Fruit fly (Drosophila melanogaster) ovary, adult (tissue): ENCODE results near the gene CG12684.

Experiments used
- CG17801 ChIP-seq: fragments of 200-800 bp; optimal IDR thresholded peaks from 2 replicates; lab custom pipeline; 2019; ENCODE audit warnings: missing biosample characterization, mild to moderate bottlenecking, missing genetic modification characterization, moderate library complexity; ENCODE audit not compliant: partially characterized antibody

CG12684 gene

DNA sequence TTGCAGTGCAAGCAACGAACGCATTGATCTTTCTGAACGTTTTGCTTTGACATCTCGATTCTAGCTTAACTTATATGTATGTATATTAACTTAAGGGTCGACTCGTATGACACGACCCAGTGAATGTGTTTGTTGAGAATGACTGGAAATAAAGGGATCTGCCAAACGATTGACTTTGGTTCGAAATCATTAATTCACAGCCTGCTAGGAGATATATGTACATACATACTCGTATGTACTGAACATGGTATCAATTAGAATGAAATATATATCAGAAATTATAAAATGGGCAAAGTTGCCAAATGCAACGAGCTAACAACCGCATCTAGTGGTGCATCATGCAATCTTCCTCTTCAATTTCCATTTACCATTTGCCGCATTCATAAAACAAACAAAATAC lies at the start of gene CG12684:
TSS of gene CG12684 (minus strand) at position 101 of the 400 bp plus-strand sequence.
- no peak for TF ChIP-seq CG17801 (GFP tag; lab: Kevin White, UChicago)

DNA sequence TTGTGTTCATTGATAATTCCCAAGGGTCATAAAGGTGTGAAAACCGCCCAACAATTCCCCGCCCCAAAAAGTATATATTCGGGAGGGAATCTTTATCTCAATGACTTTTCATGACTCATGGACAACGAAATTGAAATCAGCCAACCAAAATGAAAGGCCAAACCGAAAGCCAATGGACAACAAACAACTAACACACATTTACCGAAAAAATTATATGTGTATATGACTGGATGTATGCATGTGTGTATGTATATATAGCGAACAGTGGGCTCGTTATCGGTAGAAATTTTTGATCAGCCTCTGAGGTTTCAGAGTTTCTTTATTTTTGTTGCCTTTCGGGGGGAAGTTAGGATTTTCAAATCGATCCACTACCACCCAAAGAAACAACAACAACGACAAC lies 47.1 kb upstream of the CG12684 start:
- no peak for TF ChIP-seq CG17801 (GFP tag; lab: Kevin White, UChicago)

DNA sequence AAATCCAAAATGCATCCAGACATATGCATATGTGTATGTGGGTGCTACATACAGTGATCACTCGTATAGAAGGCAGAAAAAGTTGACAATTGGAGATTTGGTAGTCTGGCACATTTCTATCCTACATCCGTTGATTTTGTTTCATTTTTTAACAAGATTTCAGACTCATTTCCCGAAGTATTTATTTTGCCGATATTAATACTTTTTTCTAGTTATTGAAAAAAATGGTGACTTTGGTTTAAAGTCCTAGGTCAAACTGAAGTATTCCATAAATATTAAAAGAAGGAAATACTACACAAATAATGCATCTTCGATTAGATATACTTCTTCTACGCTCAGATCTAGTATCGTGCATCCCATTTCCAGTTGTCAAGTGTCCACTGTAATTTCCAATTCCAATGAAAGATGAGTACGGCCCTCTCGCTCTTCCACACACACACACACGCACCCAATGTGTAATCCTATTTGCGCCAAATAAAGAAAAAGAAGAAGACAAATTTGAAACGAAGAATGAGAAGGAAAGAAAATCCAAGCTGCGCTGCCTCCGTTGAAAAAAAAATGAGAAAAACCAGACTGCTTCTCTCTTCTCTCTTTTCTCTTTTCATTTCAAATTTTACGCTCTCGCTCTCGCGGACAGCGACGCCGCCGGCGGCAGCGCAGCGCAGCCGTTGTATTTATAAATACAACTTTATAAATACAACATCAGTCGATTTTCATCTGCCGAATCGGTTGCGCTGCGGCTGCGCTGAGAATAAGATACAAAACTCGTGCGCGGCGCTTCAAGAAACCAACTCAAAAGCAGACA lies 45.3 kb upstream of the CG12684 start, which contains the start of gene peb:
TSS of gene peb (plus strand) at position 700 of the 805 bp plus-strand sequence.
- TF ChIP-seq CG17801 (GFP tag; lab: Kevin White, UChicago) = no peak

DNA sequence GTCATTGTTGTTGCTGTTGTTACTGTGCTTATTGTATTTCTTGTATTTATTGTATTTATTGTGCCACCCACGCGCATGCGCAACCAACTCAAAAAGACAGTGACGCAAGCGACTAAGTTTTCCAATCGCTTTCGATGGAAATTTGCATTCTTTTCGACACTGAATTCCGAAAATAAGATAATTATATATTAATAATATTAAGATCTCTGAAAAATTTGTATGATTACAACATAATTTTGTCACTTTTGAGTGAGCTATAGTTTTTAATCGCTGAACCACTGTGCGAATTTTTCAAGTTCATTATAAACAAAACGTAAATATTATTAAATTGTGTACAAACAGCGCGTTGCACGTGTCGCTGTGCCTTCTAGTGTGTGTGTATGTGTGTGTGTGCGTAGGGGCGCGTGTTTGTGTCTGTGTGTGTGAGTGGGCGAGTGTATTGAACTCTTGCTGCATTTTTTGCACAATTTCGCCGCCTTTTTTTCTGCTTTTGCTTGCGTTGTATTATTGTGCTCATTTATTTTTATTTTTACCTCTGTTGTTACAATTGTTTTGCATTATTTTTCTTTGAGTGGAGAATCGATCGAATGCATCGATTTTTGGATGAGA lies 44.1 kb upstream of the CG12684 start:
- peak; percentile 56 for TF ChIP-seq CG17801 (GFP tag; lab: Kevin White, UChicago)

DNA sequence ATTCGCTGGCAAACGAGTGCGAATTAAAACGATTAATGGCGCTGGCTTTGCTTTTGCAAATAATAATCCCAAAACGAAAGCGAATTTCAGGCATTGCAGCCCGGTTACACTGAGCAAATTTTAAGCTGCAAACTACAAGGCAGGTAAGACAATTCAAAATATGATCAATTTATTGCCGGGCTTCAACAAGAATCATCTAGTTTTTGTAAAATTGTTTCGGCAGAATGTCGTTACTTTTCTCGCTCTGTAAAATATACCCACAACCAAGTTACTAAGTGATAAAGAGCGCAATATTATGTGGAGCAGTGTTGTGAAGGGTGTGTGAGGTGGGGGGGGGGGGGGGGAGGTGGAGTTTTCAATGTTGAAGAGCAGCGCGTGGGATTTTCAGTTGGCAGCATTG lies 43.2 kb upstream of the CG12684 start:
- peak; percentile 16 for TF ChIP-seq CG17801 (GFP tag; lab: Kevin White, UChicago)

DNA sequence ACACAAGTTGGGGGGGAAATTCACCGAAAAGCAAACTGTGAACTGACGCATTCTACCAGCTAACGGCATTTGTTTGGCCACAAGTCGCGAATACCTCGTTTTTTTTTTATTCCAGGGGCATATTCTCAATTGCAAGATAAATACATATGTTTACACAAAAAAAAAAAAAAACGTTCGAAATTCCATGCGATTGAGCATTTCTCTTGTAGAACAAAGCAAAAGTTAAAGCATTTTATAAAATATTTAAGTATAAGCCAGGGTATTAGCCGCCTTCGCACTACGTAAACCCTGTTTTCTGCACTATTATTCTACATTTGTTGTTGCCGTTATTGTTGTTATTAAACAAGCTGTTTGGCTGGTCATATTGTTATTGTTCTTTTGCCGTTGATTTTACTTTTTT lies 42.6 kb upstream of the CG12684 start:
- TF ChIP-seq CG17801 (GFP tag; lab: Kevin White, UChicago) = no peak

DNA sequence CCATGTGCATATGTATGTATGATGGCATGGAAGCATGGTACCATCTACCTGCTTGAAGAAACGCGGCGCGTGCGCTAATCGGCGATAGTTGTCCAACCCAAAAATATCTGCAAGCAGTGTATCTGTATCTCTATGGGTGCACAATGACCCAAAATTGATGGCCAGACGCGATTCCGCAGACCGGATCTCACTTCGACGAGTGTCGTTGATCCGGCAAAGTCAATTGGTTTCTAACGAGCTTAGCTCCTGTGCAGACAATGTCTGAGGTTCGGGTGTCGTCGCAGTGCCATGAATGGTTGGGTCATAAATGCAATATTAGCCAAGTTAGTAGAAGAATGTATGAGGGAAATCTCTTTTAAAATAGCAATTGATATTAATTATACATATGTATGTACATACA lies 41.9 kb upstream of the CG12684 start:
- TF ChIP-seq CG17801 (GFP tag; lab: Kevin White, UChicago) = no peak

DNA sequence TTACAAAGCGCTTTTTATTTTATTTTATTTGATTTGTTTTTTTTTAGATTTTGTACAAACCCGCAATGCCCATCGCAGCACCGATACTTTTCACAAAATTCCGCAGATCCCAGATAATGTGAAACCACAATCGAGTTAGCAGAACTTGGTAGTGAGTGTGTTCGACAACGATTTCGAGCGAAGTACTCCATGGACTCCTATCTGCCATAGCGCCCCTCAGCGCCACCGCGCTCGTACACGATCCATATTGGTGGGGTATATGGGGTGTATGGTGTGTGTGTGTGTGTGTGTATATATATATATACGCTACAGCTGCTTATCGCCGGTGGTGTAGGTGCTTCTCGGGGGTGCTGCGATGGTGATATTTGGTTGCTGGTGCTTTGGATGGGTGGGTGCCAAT lies 40.7 kb upstream of the CG12684 start:
- TF ChIP-seq CG17801 (GFP tag; lab: Kevin White, UChicago) = no peak

DNA sequence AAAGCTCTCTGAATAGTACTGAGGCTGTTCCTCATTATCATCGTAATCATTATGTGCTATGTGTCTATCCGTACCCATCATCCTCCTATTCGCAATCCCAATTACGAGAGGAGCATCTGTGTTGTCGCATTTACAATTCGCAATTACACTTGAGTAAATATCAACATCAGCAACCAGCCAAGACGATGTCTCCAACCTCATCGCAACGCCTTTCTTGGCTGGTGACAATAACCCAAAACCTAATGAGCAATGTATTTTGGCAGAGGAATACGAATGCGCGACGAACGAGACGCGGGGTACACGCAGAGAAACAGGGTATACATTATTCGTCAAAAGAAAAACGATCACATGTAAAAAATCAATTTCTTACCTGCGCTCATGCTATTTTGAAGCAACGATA lies 38.8 kb upstream of the CG12684 start:
- TF ChIP-seq CG17801 (GFP tag; lab: Kevin White, UChicago) = no peak

DNA sequence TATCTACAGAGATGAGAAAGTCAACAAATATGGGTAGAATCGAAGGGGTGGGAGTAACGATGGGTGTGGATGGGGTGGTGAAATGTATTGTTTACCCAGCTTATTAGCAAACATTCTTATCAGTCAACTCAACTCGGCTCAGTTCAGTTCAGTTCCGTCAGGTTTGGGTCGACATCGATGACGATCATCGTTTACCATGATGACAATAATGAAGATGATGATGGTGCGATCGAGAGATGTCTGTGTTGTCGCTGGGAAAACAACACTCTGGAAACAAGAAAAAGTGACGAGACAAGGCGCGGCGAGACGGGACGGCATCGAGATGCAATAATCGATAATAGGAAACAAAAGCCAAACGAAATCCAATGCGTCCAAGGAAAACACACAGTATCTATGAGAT lies 38.0 kb upstream of the CG12684 start:
- TF ChIP-seq CG17801 (GFP tag; lab: Kevin White, UChicago) = no peak

DNA sequence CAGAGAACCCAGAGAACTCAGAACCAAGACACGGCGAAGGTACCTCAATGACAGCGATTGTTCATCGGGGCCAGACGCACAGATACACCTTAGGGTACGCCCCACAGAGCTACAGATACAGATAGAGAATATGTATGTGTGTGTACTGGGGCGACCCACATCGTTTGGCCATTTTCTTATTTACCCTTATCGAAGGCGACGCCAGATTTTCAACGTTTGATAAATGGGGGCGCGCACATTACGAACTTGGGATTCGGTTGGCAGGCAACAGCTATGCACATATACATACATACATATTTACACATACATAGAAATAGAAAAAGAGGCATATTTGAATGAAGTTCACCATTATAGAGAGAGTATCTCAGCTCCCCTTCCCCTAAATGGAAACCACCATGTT lies 34.7 kb upstream of the CG12684 start:
- TF ChIP-seq CG17801 (GFP tag; lab: Kevin White, UChicago) = no peak

DNA sequence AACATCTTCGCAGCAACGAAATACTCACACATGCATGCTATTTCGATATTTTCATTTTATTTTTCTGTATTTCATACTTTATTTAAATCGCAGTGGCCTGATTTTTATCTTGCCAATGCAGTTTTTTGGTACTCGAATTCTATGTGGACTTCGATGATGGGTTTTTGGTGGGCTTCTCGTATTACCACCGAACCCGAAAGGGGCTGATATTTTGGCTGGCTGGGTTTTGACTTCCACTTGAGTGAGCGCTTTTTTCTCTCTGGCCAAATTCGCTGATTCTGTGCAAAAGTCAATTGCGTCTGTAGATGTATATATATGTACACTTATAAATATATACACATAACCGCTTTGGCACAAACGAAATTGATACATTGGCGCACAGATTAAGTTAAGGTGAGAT lies 33.6 kb upstream of the CG12684 start:
- peak; percentile 24 for TF ChIP-seq CG17801 (GFP tag; lab: Kevin White, UChicago)

DNA sequence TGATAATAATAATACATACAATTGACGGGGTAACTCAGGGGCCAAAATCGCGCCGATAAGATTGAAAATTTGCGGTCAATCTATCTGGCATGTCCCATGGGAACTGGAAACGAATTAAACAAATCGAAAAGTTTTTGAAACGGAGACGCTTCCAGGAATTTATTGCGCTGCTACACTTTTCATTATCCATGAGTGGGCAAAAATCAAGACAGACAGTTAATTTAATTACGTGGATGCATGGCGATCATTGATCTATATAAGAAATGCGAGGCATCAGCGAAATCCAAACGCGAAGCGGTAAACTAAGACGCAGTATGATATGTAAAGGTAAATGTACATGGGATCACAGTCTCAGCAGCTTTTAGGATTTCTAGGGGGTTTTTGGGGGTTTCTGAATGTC lies 32.8 kb upstream of the CG12684 start:
- no peak for TF ChIP-seq CG17801 (GFP tag; lab: Kevin White, UChicago)

DNA sequence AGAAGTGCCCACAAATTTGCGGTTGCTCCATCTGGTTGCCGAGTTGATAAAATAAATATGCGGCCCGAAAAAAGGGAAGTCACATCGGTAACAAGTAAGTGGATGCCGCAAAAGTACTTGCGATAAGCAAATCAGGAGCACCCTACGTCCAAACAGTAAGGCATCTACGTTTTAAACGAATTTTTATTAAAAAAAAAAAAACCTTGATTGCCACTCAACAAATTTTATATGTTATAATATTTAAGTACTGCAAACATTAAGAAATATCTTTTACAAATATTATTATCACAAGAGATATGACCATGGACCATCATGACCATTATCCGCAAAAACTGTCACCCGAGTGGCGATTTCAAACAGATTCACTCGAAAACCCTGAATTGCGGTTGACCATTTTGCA lies 32.4 kb upstream of the CG12684 start:
- TF ChIP-seq CG17801 (GFP tag; lab: Kevin White, UChicago) = no peak

DNA sequence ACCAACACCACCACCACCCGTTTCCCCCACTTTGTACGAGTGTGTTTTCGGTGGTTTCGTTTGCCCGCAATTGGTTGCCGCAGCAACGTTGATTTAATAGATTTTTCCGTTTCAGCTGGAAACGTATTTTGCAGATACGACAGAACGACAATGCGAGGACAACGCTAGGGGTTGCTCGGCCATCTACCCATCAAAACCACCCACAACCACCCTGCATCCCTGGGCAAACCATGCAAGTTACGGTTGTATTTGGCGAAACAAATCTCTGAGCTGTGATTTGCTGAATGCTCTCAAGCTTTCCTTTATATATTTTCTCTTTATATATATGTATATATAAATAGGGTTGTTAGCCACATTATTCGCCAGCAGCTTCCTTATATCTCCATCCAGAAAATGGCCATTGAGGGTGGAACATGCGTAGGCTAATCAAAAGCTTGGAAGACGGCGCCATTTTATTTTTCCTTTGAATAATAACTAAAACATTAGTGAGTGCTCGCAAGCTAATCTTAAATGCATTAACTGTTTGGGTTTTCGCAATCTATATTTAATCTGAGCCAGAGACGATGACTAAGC lies 28.3 kb upstream of the CG12684 start:
- no peak for TF ChIP-seq CG17801 (GFP tag; lab: Kevin White, UChicago)
